Fruit fly (Drosophila melanogaster) whole organism, prepupa: ENCODE measurements around the gene CG34247.

Experiments used
- CG10669 ChIP-seq: fragments of 200-800 bp; sonication (Bioruptor generic); optimal IDR thresholded peaks from 3 replicates; lab custom pipeline; 2018; ENCODE audit warnings: missing biosample characterization, mild to moderate bottlenecking, missing genetic modification characterization, moderate library complexity
- CG11762 ChIP-seq: fragments of 200-800 bp; sonication (Bioruptor generic); optimal IDR thresholded peaks from 3 replicates; lab custom pipeline; 2016; ENCODE audit warnings: missing biosample characterization, missing genetic modification characterization; ENCODE audit not compliant: insufficient read depth
- CG15336 ChIP-seq: fragments of 200-800 bp; sonication (Bioruptor generic); IDR thresholded peaks from 2 replicates; pipeline ENCODE4 v1.3.6; 2022; ENCODE audit warnings: missing biosample characterization, missing genetic modification characterization
- CG1621 ChIP-seq: fragments of 200-800 bp; sonication (Bioruptor generic); optimal IDR thresholded peaks from 3 replicates; lab custom pipeline; 2018; ENCODE audit warnings: missing biosample characterization, mild to moderate bottlenecking, missing genetic modification characterization
- CG31627 ChIP-seq: fragments of 200-800 bp; sonication (Bioruptor generic); optimal IDR thresholded peaks from 3 replicates; lab custom pipeline; 2016; ENCODE audit warnings: missing biosample characterization, missing genetic modification characterization
- CG32006 ChIP-seq: fragments of 200-800 bp; sonication (Bioruptor generic); optimal IDR thresholded peaks from 3 replicates; lab custom pipeline; 2017; ENCODE audit warnings: missing biosample characterization, mild to moderate bottlenecking, missing genetic modification characterization
- CG3919 ChIP-seq: fragments of 200-800 bp; sonication (Bioruptor generic); optimal IDR thresholded peaks from 3 replicates; lab custom pipeline; 2016; ENCODE audit warnings: missing biosample characterization, missing genetic modification characterization
- CG4318 ChIP-seq: fragments of 200-800 bp; sonication (Bioruptor generic); optimal IDR thresholded peaks from 3 replicates; lab custom pipeline; 2017; ENCODE audit warnings: missing biosample characterization, mild to moderate bottlenecking, missing genetic modification characterization
- CG6276 ChIP-seq: fragments of 200-800 bp; sonication (Bioruptor generic); optimal IDR thresholded peaks from 2 replicates; lab custom pipeline; 2017; ENCODE audit warnings: missing biosample characterization, mild to moderate bottlenecking, missing genetic modification characterization
- CG6854 ChIP-seq: fragments of 200-800 bp; sonication (Bioruptor generic); optimal IDR thresholded peaks from 2 replicates; lab custom pipeline; 2017; ENCODE audit warnings: missing biosample characterization, mild to moderate bottlenecking, missing genetic modification characterization
- CG8119 ChIP-seq: fragments of 200-800 bp; sonication (Bioruptor generic); IDR thresholded peaks from 3 replicates; pipeline ENCODE4 v1.3.6; 2022; ENCODE audit warnings: missing biosample characterization, missing genetic modification characterization
- CG8319 ChIP-seq: fragments of 200-800 bp; sonication (Bioruptor generic); optimal IDR thresholded peaks from 3 replicates; lab custom pipeline; 2016; ENCODE audit warnings: missing biosample characterization, missing genetic modification characterization
- CG9139 ChIP-seq: fragments of 200-800 bp; sonication (Bioruptor generic); optimal IDR thresholded peaks from 3 replicates; lab custom pipeline; 2017; ENCODE audit warnings: missing biosample characterization, mild to moderate bottlenecking, missing genetic modification characterization
- Eip75B ChIP-seq: fragments of 200-800 bp; sonication (Bioruptor generic); optimal IDR thresholded peaks from 3 replicates; lab custom pipeline; 2016; ENCODE audit warnings: missing biosample characterization, missing genetic modification characterization
- Eip78C ChIP-seq: fragments of 200-800 bp; sonication (Bioruptor generic); peaks from one replicate; lab custom pipeline; 2016; ENCODE audit warnings: missing biosample characterization, missing genetic modification characterization
- Eip93F ChIP-seq: fragments of 200-800 bp; sonication (Bioruptor generic); optimal IDR thresholded peaks from 2 replicates; lab custom pipeline; 2016; ENCODE audit warnings: missing biosample characterization, mild to moderate bottlenecking, missing genetic modification characterization
- Gug ChIP-seq: fragments of 200-800 bp; sonication (Bioruptor generic); IDR thresholded peaks from 2 replicates; pipeline ENCODE4 v1.3.6; 2022; ENCODE audit warnings: missing biosample characterization, missing genetic modification characterization
- Hr38 ChIP-seq: sonication (Bioruptor generic); optimal IDR thresholded peaks from 2 replicates; lab custom pipeline; 2016; ENCODE audit warnings: missing biosample characterization, missing genetic modification characterization
- Hr39 ChIP-seq: fragments of 200-800 bp; sonication (Bioruptor generic); optimal IDR thresholded peaks from 2 replicates; lab custom pipeline; 2016; ENCODE audit warnings: missing biosample characterization, missing genetic modification characterization
- Lpt ChIP-seq: fragments of 200-800 bp; sonication (Bioruptor generic); optimal IDR thresholded peaks from 3 replicates; lab custom pipeline; 2016; ENCODE audit warnings: missing biosample characterization, missing genetic modification characterization
- OdsH ChIP-seq: fragments of 200-800 bp; sonication (Bioruptor generic); optimal IDR thresholded peaks from 3 replicates; lab custom pipeline; 2016; ENCODE audit warnings: missing biosample characterization, missing genetic modification characterization
- Sox102F ChIP-seq: fragments of 200-800 bp; sonication (Bioruptor generic); optimal IDR thresholded peaks from 2 replicates; lab custom pipeline; 2016; ENCODE audit warnings: missing biosample characterization, mild to moderate bottlenecking, missing genetic modification characterization
- Sox14 ChIP-seq: fragments of 200-800 bp; sonication (Bioruptor generic); optimal IDR thresholded peaks from 3 replicates; lab custom pipeline; 2016; ENCODE audit warnings: missing biosample characterization, missing genetic modification characterization
- achi ChIP-seq: fragments of 200-800 bp; sonication (Bioruptor generic); optimal IDR thresholded peaks from 3 replicates; lab custom pipeline; 2016; ENCODE audit warnings: missing biosample characterization, missing genetic modification characterization
- cyc ChIP-seq: fragments of 200-800 bp; sonication (Bioruptor generic); optimal IDR thresholded peaks from 3 replicates; lab custom pipeline; 2016; ENCODE audit warnings: missing biosample characterization, missing genetic modification characterization
- dac ChIP-seq: fragments of 200-800 bp; sonication (Bioruptor generic); optimal IDR thresholded peaks from 2 replicates; lab custom pipeline; 2017; ENCODE audit warnings: missing biosample characterization, mild to moderate bottlenecking, missing genetic modification characterization
- dsx ChIP-seq: fragments of 200-800 bp; optimal IDR thresholded peaks from 3 replicates; lab custom pipeline; 2019; ENCODE audit warnings: missing biosample characterization, mild to moderate bottlenecking, missing genetic modification characterization, moderate library complexity; ENCODE audit not compliant: poor library complexity, severe bottlenecking
- fd59A ChIP-seq: fragments of 200-800 bp; sonication (Bioruptor generic); optimal IDR thresholded peaks from 2 replicates; lab custom pipeline; 2017; ENCODE audit warnings: missing biosample characterization, mild to moderate bottlenecking, missing genetic modification characterization, missing genetic modification reagents
- fd85E ChIP-seq: fragments of 200-800 bp; sonication (Bioruptor generic); optimal IDR thresholded peaks from 3 replicates; lab custom pipeline; 2016; ENCODE audit warnings: missing biosample characterization, missing genetic modification characterization
- fkh ChIP-seq: fragments of 200-800 bp; sonication (Bioruptor generic); optimal IDR thresholded peaks from 3 replicates; lab custom pipeline; 2017; ENCODE audit warnings: missing biosample characterization, mild to moderate bottlenecking, missing genetic modification characterization, moderate library complexity
- net ChIP-seq: fragments of 200-800 bp; sonication (Bioruptor generic); optimal IDR thresholded peaks from 3 replicates; lab custom pipeline; 2016; ENCODE audit warnings: missing biosample characterization, missing genetic modification characterization
- pdm3 ChIP-seq: fragments of 200-800 bp; sonication (Bioruptor generic); optimal IDR thresholded peaks from 3 replicates; lab custom pipeline; 2016; ENCODE audit warnings: missing biosample characterization, missing genetic modification characterization
- salr ChIP-seq, 2 experiments: fragments of 200-800 bp; sonication (Bioruptor generic); optimal IDR thresholded peaks; 3 replicates each; lab custom pipeline; 2016 to 2018; ENCODE audit warnings: missing biosample characterization in 2 of 2, missing genetic modification characterization in 2 of 2, mild to moderate bottlenecking in 1 of 2
- spab ChIP-seq: fragments of 200-800 bp; sonication (Bioruptor generic); optimal IDR thresholded peaks from 2 replicates; lab custom pipeline; 2017; ENCODE audit warnings: missing biosample characterization, mild to moderate bottlenecking, missing genetic modification characterization, missing genetic modification reagents
- ss ChIP-seq, 2 experiments: fragments of 200-800 bp; sonication (Bioruptor generic); optimal IDR thresholded peaks; 2 replicates in 1 of 2; 3 replicates in 1 of 2; lab custom pipeline; 2017 to 2018; ENCODE audit warnings: mild to moderate bottlenecking in 2 of 2, missing biosample characterization in 2 of 2, missing genetic modification characterization in 2 of 2, moderate library complexity in 1 of 2
- svp ChIP-seq: fragments of 200-800 bp; sonication (Bioruptor generic); peaks from one replicate; lab custom pipeline; 2016; ENCODE audit warnings: missing biosample characterization, missing genetic modification characterization
- vri ChIP-seq: fragments of 200-800 bp; sonication (Bioruptor generic); optimal IDR thresholded peaks from 3 replicates; lab custom pipeline; 2016; ENCODE audit warnings: missing biosample characterization, mild to moderate bottlenecking, missing genetic modification characterization

CG34247 gene

dm6 chr3L:16217935-16218334, 43.5 kb downstream of the CG34247 start (continued):
- TF ChIP-seq CG15336 (peak; percentile 84), vri (GFP tag; lab: Kevin White, UChicago) (no peak), dac (peak; percentile 40), spab (GFP tag; lab: Kevin White, UChicago) (no peak), fd85E (GFP tag; lab: Kevin White, UChicago) (peak; percentile 12), svp (GFP tag; lab: Kevin White, UChicago) (no peak), CG8119 (GFP tag; lab: Robert Waterston, UW) (peak; percentile 79), CG6276 (GFP tag; lab: Kevin White, UChicago) (peak; percentile 20), Eip78C (GFP tag; lab: Kevin White, UChicago) (peak; percentile 92), cyc (peak; percentile 21), Eip93F (no peak), Hr39 (GFP tag; lab: Kevin White, UChicago) (peak; percentile 11), CG8319 (peak; percentile 23), CG10669 (GFP tag; lab: Kevin White, UChicago) (peak; percentile 38), OdsH (peak; percentile 66), achi (GFP tag; lab: Kevin White, UChicago) (peak; percentile 75), CG11762 (GFP tag; lab: Kevin White, UChicago) (peak; percentile 43), CG6854 (GFP tag; lab: Kevin White, UChicago) (no peak), pdm3 (GFP tag; lab: Kevin White, UChicago) (peak; percentile 48), CG31627 (GFP tag; lab: Kevin White, UChicago) (no peak), CG32006 (GFP tag; lab: Kevin White, UChicago) (peak; percentile 56), fkh (no peak), salr (GFP tag; optimal IDR thresholded peaks at IDR 0.05; lab: Kevin White, UChicago) (peak in 1 of 2 experiments; percentile 69), CG9139 (GFP tag; lab: Kevin White, UChicago) (no peak), fd59A (GFP tag; lab: Kevin White, UChicago) (peak; percentile 34), Gug (GFP tag; lab: Robert Waterston, UW) (peak; percentile 65), CG4318 (GFP tag; lab: Kevin White, UChicago) (peak; percentile 43), Sox102F (GFP tag; lab: Kevin White, UChicago) (no peak), Sox14 (peak; percentile 56), Eip75B (GFP tag; lab: Kevin White, UChicago) (peak; percentile 74), dsx (GFP tag; lab: Kevin White, UChicago) (peak; percentile 31), CG3919 (GFP tag; lab: Kevin White, UChicago) (peak; percentile 72), ss (GFP tag; optimal IDR thresholded peaks at IDR 0.05; lab: Kevin White, UChicago) (no peak), CG1621 (tag; lab: Kevin White, UChicago) (peak; percentile 16)

DNA sequence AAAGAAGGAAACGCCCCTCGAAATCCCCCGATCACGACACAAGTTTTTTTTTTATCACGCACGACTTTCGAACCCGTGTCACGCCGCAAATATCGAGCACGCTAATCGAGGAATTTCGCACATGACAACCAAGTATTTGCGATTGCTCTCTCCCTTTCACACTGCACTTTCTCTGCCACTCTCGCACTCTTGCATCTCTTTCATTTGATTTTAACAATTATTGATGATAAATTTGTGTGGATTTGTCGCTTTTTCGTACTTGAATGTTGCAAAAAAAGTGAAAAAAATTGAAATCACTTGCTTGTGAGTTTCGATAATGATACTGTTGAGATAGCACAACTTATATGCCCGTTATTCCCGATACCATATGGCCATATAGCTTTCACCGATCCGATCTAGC, 44.2 kb downstream of the CG34247 start, which contains the start of gene CG13073:
TSS of gene CG13073 (minus strand) at position 101 of the 400 bp plus-strand sequence.
- TF ChIP-seq Hr38 (no peak), Eip78C (GFP tag; lab: Kevin White, UChicago) (peak; percentile 35)

DNA sequence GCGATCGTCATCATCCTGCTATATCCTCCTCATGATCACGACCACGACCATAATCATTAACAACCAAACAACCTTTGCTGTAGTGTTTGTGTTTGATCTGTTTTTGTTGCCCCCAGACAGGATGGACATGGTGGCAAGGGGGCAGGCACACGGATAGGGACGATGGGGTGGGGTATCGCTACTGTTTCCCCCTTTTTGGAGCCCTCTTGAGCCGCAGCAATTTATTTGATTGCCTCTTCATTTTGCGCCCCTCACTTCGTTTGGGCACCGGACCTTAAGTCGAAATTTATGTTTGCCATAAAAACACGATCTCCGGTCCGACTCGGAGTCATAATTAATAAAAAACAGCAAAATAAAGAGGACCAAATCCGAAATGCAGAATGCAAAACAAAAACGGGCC, 45.6 kb downstream of the CG34247 start:
- TF ChIP-seq Lpt (GFP tag; lab: Kevin White, UChicago), result no peak
- no peak for TF ChIP-seq Eip78C (GFP tag; lab: Kevin White, UChicago)
- peak; percentile 42 for TF ChIP-seq svp (GFP tag; lab: Kevin White, UChicago)
- TF ChIP-seq net (GFP tag; lab: Kevin White, UChicago), result no peak
- peak in 1 of 2 experiments; percentile 5 for TF ChIP-seq ss (GFP tag; optimal IDR thresholded peaks at IDR 0.05; lab: Kevin White, UChicago)
- TF ChIP-seq OdsH, result no peak
- TF ChIP-seq dsx (GFP tag; lab: Kevin White, UChicago), result peak; percentile 73
